Worm (Caenorhabditis elegans) whole organism, L4/young adult: ENCODE measurements around the gene dkc-1.

ENCODE experiments used
- W03F9.2 ChIP-seq: fragments of 150-350 bp; optimal IDR thresholded peaks from 2 replicates; lab custom pipeline; 2014; ENCODE audit warnings: missing biosample characterization, missing genetic modification characterization
- him-1 ChIP-seq: sonication (generic microtip); optimal IDR thresholded peaks from 2 replicates; lab custom pipeline; 2016; ENCODE audit warnings: missing genotype, missing genetic modification reagents, missing genetic modification characterization, missing compliant biosample characterization

DNA sequence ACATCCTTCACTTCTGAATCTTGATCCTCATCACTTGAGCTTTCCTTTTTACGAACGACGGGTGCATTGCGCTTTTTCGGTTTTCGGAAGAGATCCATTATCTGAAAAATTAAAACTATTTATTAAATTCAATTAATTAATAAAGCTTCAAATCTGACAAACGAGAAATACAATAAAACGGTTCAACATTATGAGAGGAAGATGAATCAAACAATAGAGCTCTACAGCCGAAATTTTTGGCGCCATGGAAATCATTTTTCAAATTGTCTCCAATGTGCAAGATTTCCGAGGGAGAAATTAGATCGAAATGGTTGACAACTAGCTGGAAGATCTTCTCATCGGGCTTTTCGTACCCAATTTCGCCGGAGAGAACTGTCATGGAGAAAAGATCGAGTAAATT is 9.3 kb downstream of the dkc-1 start, which contains the start of gene rnf-113:
- TF ChIP-seq W03F9.2 (tag; lab: Kevin White, UChicago) = no peak
- TF ChIP-seq him-1 (tag; lab: Kevin White, UChicago) = no peak
